Worm (Caenorhabditis elegans): ENCODE measurements around the gene gex-3.

DNA sequence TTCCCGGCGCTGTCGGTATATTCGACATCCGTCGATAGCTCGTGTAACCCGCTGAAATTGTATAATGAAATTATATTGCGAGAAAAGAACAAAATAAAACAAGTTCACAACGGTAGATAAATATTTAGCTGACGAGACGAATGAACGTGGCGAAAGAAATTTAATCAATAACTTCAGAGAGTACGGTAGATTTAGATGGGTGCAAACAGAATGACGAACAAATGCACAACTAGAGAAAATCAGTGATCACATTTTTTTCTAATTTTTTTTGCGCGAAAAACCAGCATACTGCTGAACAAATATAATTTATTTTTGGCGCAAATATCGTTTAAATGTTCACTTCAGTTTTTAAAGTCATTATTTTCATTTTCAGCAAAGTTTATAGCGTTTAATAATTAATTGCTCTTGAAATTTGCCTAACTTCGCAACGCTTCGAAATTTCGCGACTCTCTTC, 43.5 kb upstream of the gex-3 start, which contains the start of gene sec-24.2:
- no peak for TF ChIP-seq lin-13 (GFP tag; optimal IDR thresholded peaks at IDR 0.05)
- TF ChIP-seq lim-7 (GFP tag; IDR thresholded peaks at IDR 0.05) = no peak
